Fruit fly (Drosophila melanogaster): Measurements from ENCODE around the gene UK114.

The UK114 gene

dm6 chr2L:15292139-15292538 is 17.2 kb upstream of the UK114 start, which contains the start of gene CG15260:
Gene CG15260, minus strand, starts transcription at chr2L:15292239.
- TF ChIP-seq ttk (optimal IDR thresholded peaks at IDR 0.05): no peak
- no peak for TF ChIP-seq Myc (optimal IDR thresholded peaks at IDR 0.05)
- TF ChIP-seq h (optimal IDR thresholded peaks at IDR 0.05): no peak
- TF ChIP-seq Sin3A (optimal IDR thresholded peaks at IDR 0.05): no peak
- no peak for TF ChIP-seq insv (optimal IDR thresholded peaks at IDR 0.05)
- TF ChIP-seq psq (optimal IDR thresholded peaks at IDR 0.05): no peak

dm6 chr2L:15284700-15285099 is 9.8 kb upstream of the UK114 start, which contains the start of gene CG15263:
Gene CG15263, plus strand, starts transcription at chr2L:15285000.
- TF ChIP-seq Sin3A (optimal IDR thresholded peaks at IDR 0.05): no peak
- no peak for TF ChIP-seq psq (optimal IDR thresholded peaks at IDR 0.05)
- no peak for TF ChIP-seq h (optimal IDR thresholded peaks at IDR 0.05)
- TF ChIP-seq ttk (optimal IDR thresholded peaks at IDR 0.05): no peak

dm6 chr2L:15280975-15281374 is 6.1 kb upstream of the UK114 start:
- TF ChIP-seq Sin3A (optimal IDR thresholded peaks at IDR 0.05) (no peak), psq (optimal IDR thresholded peaks at IDR 0.05) (no peak), Myc (optimal IDR thresholded peaks at IDR 0.05) (no peak), ttk (optimal IDR thresholded peaks at IDR 0.05) (no peak), h (optimal IDR thresholded peaks at IDR 0.05) (no peak), insv (optimal IDR thresholded peaks at IDR 0.05) (no peak)

- TF ChIP-seq Myc (optimal IDR thresholded peaks at IDR 0.05): no peak
- no peak for TF ChIP-seq psq (optimal IDR thresholded peaks at IDR 0.05)
- no peak for TF ChIP-seq ttk (optimal IDR thresholded peaks at IDR 0.05)
- no peak for TF ChIP-seq Sin3A (optimal IDR thresholded peaks at IDR 0.05)
- TF ChIP-seq insv (optimal IDR thresholded peaks at IDR 0.05): no peak
- no peak for TF ChIP-seq h (optimal IDR thresholded peaks at IDR 0.05)
These were observed 903 bp upstream of the UK114 start for dm6 chr2L:15275794-15276193.

dm6 chr2L:15274292-15274691 is 599 bp downstream of the UK114 start:
- TF ChIP-seq h (optimal IDR thresholded peaks at IDR 0.05): no peak
- TF ChIP-seq ttk (optimal IDR thresholded peaks at IDR 0.05): no peak
- no peak for TF ChIP-seq Sin3A (optimal IDR thresholded peaks at IDR 0.05)
- no peak for TF ChIP-seq psq (optimal IDR thresholded peaks at IDR 0.05)
- no peak for TF ChIP-seq insv (optimal IDR thresholded peaks at IDR 0.05)
- TF ChIP-seq Myc (optimal IDR thresholded peaks at IDR 0.05): no peak

- no peak for TF ChIP-seq h (optimal IDR thresholded peaks at IDR 0.05)
- TF ChIP-seq ttk (optimal IDR thresholded peaks at IDR 0.05): no peak
- no peak for TF ChIP-seq insv (optimal IDR thresholded peaks at IDR 0.05)
- no peak for TF ChIP-seq Sin3A (optimal IDR thresholded peaks at IDR 0.05)
- TF ChIP-seq psq (optimal IDR thresholded peaks at IDR 0.05): no peak
- TF ChIP-seq Myc (optimal IDR thresholded peaks at IDR 0.05): no peak
These were observed 1.3 kb downstream of the UK114 start for dm6 chr2L:15273521-15274123.

- TF ChIP-seq psq (optimal IDR thresholded peaks at IDR 0.05): no peak
- TF ChIP-seq Myc (optimal IDR thresholded peaks at IDR 0.05): no peak
- TF ChIP-seq ttk (optimal IDR thresholded peaks at IDR 0.05): no peak
- no peak for TF ChIP-seq h (optimal IDR thresholded peaks at IDR 0.05)
- no peak for TF ChIP-seq Sin3A (optimal IDR thresholded peaks at IDR 0.05)
- no peak for TF ChIP-seq insv (optimal IDR thresholded peaks at IDR 0.05)
These were observed 2.9 kb downstream of the UK114 start, which contains the start of gene Cul3 for dm6 chr2L:15271757-15272589. Gene Cul3, minus strand, starts transcription at chr2L:15272024.

- TF ChIP-seq h (optimal IDR thresholded peaks at IDR 0.05) (no peak), Myc (optimal IDR thresholded peaks at IDR 0.05) (no peak), ttk (optimal IDR thresholded peaks at IDR 0.05) (no peak)
These were observed 3.6 kb downstream of the UK114 start for dm6 chr2L:15271336-15271735.

dm6 chr2L:15264483-15264987 is 10.4 kb downstream of the UK114 start, which contains the start of gene yuri:
Gene yuri, minus strand, starts transcription at chr2L:15264692.
- TF ChIP-seq Myc (optimal IDR thresholded peaks at IDR 0.05) (no peak), psq (optimal IDR thresholded peaks at IDR 0.05) (no peak), insv (optimal IDR thresholded peaks at IDR 0.05) (no peak), ttk (optimal IDR thresholded peaks at IDR 0.05) (no peak), Sin3A (optimal IDR thresholded peaks at IDR 0.05) (no peak), h (optimal IDR thresholded peaks at IDR 0.05) (no peak)

- no peak for TF ChIP-seq psq (optimal IDR thresholded peaks at IDR 0.05)
These were observed 18.6 kb downstream of the UK114 start, which contains the start of the genes PolD3 and Uxt for dm6 chr2L:15256249-15256648. Gene PolD3, minus strand, starts transcription at chr2L:15256304. Gene Uxt, plus strand, starts transcription at chr2L:15256581.

- TF ChIP-seq Myc (optimal IDR thresholded peaks at IDR 0.05) (no peak), ttk (optimal IDR thresholded peaks at IDR 0.05) (no peak)
These were observed 20.5 kb downstream of the UK114 start for dm6 chr2L:15254229-15254861.

dm6 chr2L:15249682-15250081 is 25.2 kb downstream of the UK114 start:
- TF ChIP-seq h (optimal IDR thresholded peaks at IDR 0.05) (no peak), psq (optimal IDR thresholded peaks at IDR 0.05) (no peak), insv (optimal IDR thresholded peaks at IDR 0.05) (no peak), Sin3A (optimal IDR thresholded peaks at IDR 0.05) (no peak), ttk (optimal IDR thresholded peaks at IDR 0.05) (no peak), Myc (optimal IDR thresholded peaks at IDR 0.05) (no peak)
